Fruit fly (Drosophila melanogaster) whole organism, embryonic: ENCODE measurements around the gene CG14618.

Source experiments
- Bgb ChIP-seq: fragments of 200-800 bp; sonication (Bioruptor generic); IDR thresholded peaks from 2 replicates; pipeline ENCODE4 v1.3.6; 2022; ENCODE audit warnings: missing biosample characterization, missing genetic modification characterization; ENCODE audit not compliant: partially characterized antibody
- CG1024 ChIP-seq: fragments of 200-800 bp; sonication (Bioruptor generic); IDR thresholded peaks from 2 replicates; pipeline ENCODE4 v1.3.6; 2022; ENCODE audit warnings: missing biosample characterization, missing genetic modification characterization
- CG11093 ChIP-seq: fragments of 200-800 bp; sonication (Bioruptor generic); IDR thresholded peaks from 3 replicates; pipeline ENCODE4 v1.3.6; 2022; ENCODE audit warnings: missing biosample characterization, missing genetic modification characterization
- CG13624 ChIP-seq: fragments of 200-800 bp; sonication (Bioruptor generic); optimal IDR thresholded peaks from 2 replicates; lab custom pipeline; 2016; ENCODE audit warnings: missing biosample characterization, missing genetic modification characterization
- CG14710 ChIP-seq: fragments of 200-800 bp; sonication (Bioruptor generic); optimal IDR thresholded peaks from 3 replicates; lab custom pipeline; 2019; ENCODE audit warnings: missing biosample characterization, mild to moderate bottlenecking, missing genetic modification characterization, moderate library complexity
- CG15696 ChIP-seq: fragments of 200-800 bp; sonication (Bioruptor generic); optimal IDR thresholded peaks from 2 replicates; lab custom pipeline; 2019; ENCODE audit warnings: missing biosample characterization, mild to moderate bottlenecking, missing genetic modification characterization, moderate library complexity
- CG16815 ChIP-seq: fragments of 200-800 bp; sonication (Bioruptor generic); optimal IDR thresholded peaks from 3 replicates; lab custom pipeline; 2017; ENCODE audit warnings: missing biosample characterization, mild to moderate bottlenecking, missing genetic modification characterization
- CG16863 ChIP-seq: fragments of 200-800 bp; sonication (Bioruptor generic); optimal IDR thresholded peaks from 3 replicates; lab custom pipeline; 2016; ENCODE audit warnings: missing biosample characterization, missing genetic modification characterization
- CG17829 ChIP-seq: fragments of 200-800 bp; optimal IDR thresholded peaks from 2 replicates; lab custom pipeline; 2019; ENCODE audit warnings: missing biosample characterization, mild to moderate bottlenecking, missing genetic modification characterization, moderate library complexity
- CG1792 ChIP-seq: fragments of 200-800 bp; sonication (Bioruptor generic); optimal IDR thresholded peaks from 2 replicates; lab custom pipeline; 2016; ENCODE audit warnings: missing biosample characterization, missing genetic modification characterization
- CG2678 ChIP-seq: fragments of 200-800 bp; sonication (Bioruptor generic); optimal IDR thresholded peaks from 3 replicates; lab custom pipeline; 2019; ENCODE audit warnings: missing biosample characterization, mild to moderate bottlenecking, missing genetic modification characterization, moderate library complexity
- CG34224 ChIP-seq: fragments of 200-800 bp; sonication (Bioruptor generic); IDR thresholded peaks from 3 replicates; pipeline ENCODE4 v1.3.6; 2022; ENCODE audit warnings: missing biosample characterization, missing genetic modification characterization; ENCODE audit not compliant: partially characterized antibody
- CG5245 ChIP-seq: fragments of 200-800 bp; sonication (Bioruptor generic); optimal IDR thresholded peaks from 3 replicates; lab custom pipeline; 2016; ENCODE audit warnings: missing biosample characterization, missing genetic modification characterization
- CG6175 ChIP-seq: fragments of 200-800 bp; sonication (Bioruptor generic); IDR thresholded peaks from 3 replicates; pipeline ENCODE4 v1.3.6; 2022; ENCODE audit warnings: missing biosample characterization, missing genetic modification characterization
- CG6654 ChIP-seq: fragments of 200-800 bp; sonication (Bioruptor generic); optimal IDR thresholded peaks from 2 replicates; lab custom pipeline; 2017; ENCODE audit warnings: missing biosample characterization, mild to moderate bottlenecking, missing genetic modification characterization
- CG7372 ChIP-seq: fragments of 200-800 bp; sonication (Bioruptor generic); IDR thresholded peaks from 2 replicates; pipeline ENCODE4 v1.3.6; 2022; ENCODE audit warnings: missing biosample characterization, missing genetic modification characterization
- CG7839 ChIP-seq: fragments of 200-800 bp; sonication (Bioruptor generic); optimal IDR thresholded peaks from 3 replicates; lab custom pipeline; 2018; ENCODE audit warnings: missing biosample characterization, mild to moderate bottlenecking, missing genetic modification characterization, moderate library complexity
- CG8089 ChIP-seq: fragments of 200-800 bp; sonication (Bioruptor generic); optimal IDR thresholded peaks from 3 replicates; lab custom pipeline; 2016; ENCODE audit warnings: missing biosample characterization, missing genetic modification characterization
- CG9727 ChIP-seq: fragments of 200-800 bp; sonication (Bioruptor generic); optimal IDR thresholded peaks from 3 replicates; lab custom pipeline; 2017; ENCODE audit warnings: missing biosample characterization, mild to moderate bottlenecking, missing genetic modification characterization
- CG9876 ChIP-seq: fragments of 200-800 bp; sonication (Bioruptor generic); optimal IDR thresholded peaks from 2 replicates; lab custom pipeline; 2016; ENCODE audit warnings: missing biosample characterization, missing genetic modification characterization
- Camta ChIP-seq: fragments of 200-800 bp; sonication (Bioruptor generic); optimal IDR thresholded peaks from 2 replicates; lab custom pipeline; 2016; ENCODE audit warnings: missing biosample characterization, missing genetic modification characterization
- Dp ChIP-seq: fragments of 200-800 bp; sonication (Bioruptor generic); optimal IDR thresholded peaks from 2 replicates; lab custom pipeline; 2018; ENCODE audit warnings: missing biosample characterization, mild to moderate bottlenecking, missing genetic modification characterization, moderate library complexity
- Dref ChIP-seq: fragments of 200-800 bp; sonication (Bioruptor generic); IDR thresholded peaks from 2 replicates; pipeline ENCODE4 v1.3.6; 2022; ENCODE audit warnings: missing biosample characterization, missing genetic modification characterization
- Eip74EF ChIP-seq, 2 experiments: fragments of 200-800 bp in 1 of 2; fragments of >200 bp in 1 of 2; sonication (Bioruptor generic) in 1 of 2; optimal IDR thresholded peaks; 2 replicates each; lab custom pipeline; 2017 to 2019; ENCODE audit warnings: missing biosample characterization in 2 of 2, missing genetic modification characterization in 2 of 2, mild to moderate bottlenecking in 1 of 2, moderate library complexity in 1 of 2
- HLH3B ChIP-seq: fragments of 200-800 bp; sonication (Bioruptor generic); IDR thresholded peaks from 2 replicates; pipeline ENCODE4 v1.3.6; 2022; ENCODE audit warnings: missing biosample characterization, missing genetic modification characterization
- Hr51 ChIP-seq, 2 experiments: fragments of 200-800 bp; sonication (Bioruptor generic); optimal IDR thresholded peaks; 2 replicates in 1 of 2; 3 replicates in 1 of 2; lab custom pipeline; 2016 to 2018; ENCODE audit warnings: missing biosample characterization in 2 of 2, missing genetic modification characterization in 2 of 2, mild to moderate bottlenecking in 1 of 2, moderate library complexity in 1 of 2
- Lhr ChIP-seq: fragments of 200-800 bp; sonication (Bioruptor generic); optimal IDR thresholded peaks from 3 replicates; lab custom pipeline; 2017; ENCODE audit warnings: mild to moderate bottlenecking, missing biosample characterization, missing genetic modification reagents, missing genetic modification characterization
- Lim3 ChIP-seq: fragments of 200-800 bp; sonication (Bioruptor generic); IDR thresholded peaks from 2 replicates; pipeline ENCODE4 v1.3.6; 2022; ENCODE audit warnings: missing biosample characterization, missing genetic modification characterization
- Oli ChIP-seq: fragments of 200-800 bp; sonication (Bioruptor generic); optimal IDR thresholded peaks from 2 replicates; lab custom pipeline; 2018; ENCODE audit warnings: missing biosample characterization, mild to moderate bottlenecking, missing genetic modification characterization, moderate library complexity
- Trl ChIP-seq, 3 experiments: fragments of >200 bp in 2 of 3; fragments of 200-800 bp in 1 of 3; sonication (Bioruptor generic) in 1 of 3; optimal IDR thresholded peaks; 2 replicates in 1 of 3; 3 replicates in 2 of 3; lab custom pipeline; 2016 to 2017; ENCODE audit warnings: missing biosample characterization in 1 of 3, missing genetic modification characterization in 1 of 3
- Usf ChIP-seq: fragments of 200-800 bp; sonication (Bioruptor generic); optimal IDR thresholded peaks from 2 replicates; lab custom pipeline; 2017; ENCODE audit warnings: missing genotype, missing biosample characterization, missing genetic modification characterization
- amos ChIP-seq: fragments of 200-800 bp; sonication (Bioruptor generic); IDR thresholded peaks from 2 replicates; pipeline ENCODE4 v1.3.6; 2022; ENCODE audit warnings: missing biosample characterization, missing genetic modification characterization; ENCODE audit not compliant: partially characterized antibody
- ap ChIP-seq: fragments of 200-800 bp; sonication (Bioruptor generic); IDR thresholded peaks from 2 replicates; pipeline ENCODE4 v1.3.6; 2022; ENCODE audit warnings: missing biosample characterization, missing genetic modification characterization
- br ChIP-seq: fragments of >200 bp; optimal IDR thresholded peaks from 2 replicates; lab custom pipeline; 2017
- croc ChIP-seq: fragments of 200-800 bp; sonication (Bioruptor generic); conservative IDR thresholded peaks from 3 replicates; pipeline ENCODE4 v1.3.6; 2022; ENCODE audit warnings: missing biosample characterization, missing genetic modification characterization
- cwo ChIP-seq: fragments of 200-800 bp; sonication (Bioruptor generic); optimal IDR thresholded peaks from 3 replicates; lab custom pipeline; 2017; ENCODE audit warnings: missing biosample characterization, missing genetic modification characterization, mild to moderate bottlenecking, moderate library complexity, missing genetic modification reagents
- gcm2 ChIP-seq: fragments of 200-800 bp; sonication (Bioruptor generic); optimal IDR thresholded peaks from 2 replicates; lab custom pipeline; 2016; ENCODE audit warnings: missing biosample characterization, missing genetic modification characterization
- grn ChIP-seq: fragments of 200-800 bp; sonication (Bioruptor generic); optimal IDR thresholded peaks from 3 replicates; lab custom pipeline; 2017; ENCODE audit warnings: missing biosample characterization, missing genetic modification characterization
- hbn ChIP-seq: fragments of 200-800 bp; sonication (Bioruptor generic); IDR thresholded peaks from 2 replicates; pipeline ENCODE4 v1.3.6; 2022; ENCODE audit warnings: missing biosample characterization, missing genetic modification characterization; ENCODE audit not compliant: partially characterized antibody
- ken ChIP-seq: fragments of 200-800 bp; sonication (Bioruptor generic); IDR thresholded peaks from 3 replicates; pipeline ENCODE4 v1.3.6; 2022; ENCODE audit warnings: missing biosample characterization, missing genetic modification characterization
- nerfin-2 ChIP-seq: fragments of 200-800 bp; sonication (Bioruptor generic); IDR thresholded peaks from 2 replicates; pipeline ENCODE4 v1.3.6; 2022; ENCODE audit warnings: missing biosample characterization, missing genetic modification characterization; ENCODE audit not compliant: partially characterized antibody
- pb ChIP-seq: fragments of 200-800 bp; sonication (Bioruptor generic); optimal IDR thresholded peaks from 3 replicates; lab custom pipeline; 2016; ENCODE audit warnings: missing biosample characterization, missing genetic modification characterization
- phol ChIP-seq: fragments of 200-800 bp; sonication (Bioruptor generic); optimal IDR thresholded peaks from 3 replicates; lab custom pipeline; 2018; ENCODE audit warnings: missing biosample characterization, mild to moderate bottlenecking, missing genetic modification characterization, moderate library complexity
- psq ChIP-seq: fragments of 200-800 bp; sonication (Bioruptor generic); optimal IDR thresholded peaks from 2 replicates; lab custom pipeline; 2017; ENCODE audit warnings: missing biosample characterization, missing genetic modification characterization
- run ChIP-seq: fragments of 200-800 bp; sonication (Bioruptor generic); optimal IDR thresholded peaks from 3 replicates; lab custom pipeline; 2018; ENCODE audit warnings: missing biosample characterization, mild to moderate bottlenecking, missing genetic modification characterization
- schlank ChIP-seq: fragments of 200-800 bp; sonication (Bioruptor generic); optimal IDR thresholded peaks from 2 replicates; lab custom pipeline; 2018; ENCODE audit warnings: missing biosample characterization, mild to moderate bottlenecking, missing genetic modification characterization
- seq ChIP-seq: fragments of 200-800 bp; sonication (Bioruptor generic); IDR thresholded peaks from 2 replicates; pipeline ENCODE4 v1.3.6; 2022; ENCODE audit warnings: missing biosample characterization, missing genetic modification characterization
- sob ChIP-seq: fragments of 200-800 bp; sonication (Bioruptor generic); IDR thresholded peaks from 2 replicates; pipeline ENCODE4 v1.3.6; 2022; ENCODE audit warnings: missing biosample characterization, missing genetic modification characterization
- sqz ChIP-seq: fragments of 200-800 bp; sonication (Bioruptor generic); optimal IDR thresholded peaks from 3 replicates; lab custom pipeline; 2018; ENCODE audit warnings: missing biosample characterization, mild to moderate bottlenecking, missing genetic modification characterization

CG14618 gene

dm6 chrX:22491028-22491769 is 17.7 kb downstream of the CG14618 start (continued):
- TF ChIP-seq Lim3 (GFP tag; lab: Robert Waterston, UW) (no peak), CG2678 (peak; percentile 86), CG34224 (GFP tag; lab: Robert Waterston, UW) (no peak), CG16863 (no peak), gcm2 (GFP tag; lab: Kevin White, UChicago) (no peak), CG6654 (GFP tag; lab: Kevin White, UChicago) (peak; percentile 54), CG1024 (no peak), CG14710 (tag; lab: Kevin White, UChicago) (peak; percentile 61), croc (no peak), seq (GFP tag; lab: Robert Waterston, UW) (no peak), Usf (GFP tag; lab: Kevin White, UChicago) (peak; percentile 62), CG9876 (GFP tag; lab: Kevin White, UChicago) (peak; percentile 14), cwo (peak; percentile 41), CG5245 (GFP tag; lab: Kevin White, UChicago) (no peak), CG1792 (GFP tag; lab: Kevin White, UChicago) (no peak), psq (GFP tag; lab: Kevin White, UChicago) (no peak), CG8089 (no peak), pb (GFP tag; lab: Kevin White, UChicago) (no peak), grn (peak; percentile 18), CG11093 (GFP tag; lab: Robert Waterston, UW) (no peak), CG7839 (tag; lab: Kevin White, UChicago) (peak; percentile 74), Lhr (GFP tag; lab: Kevin White, UChicago) (no peak), CG7372 (GFP tag; lab: Robert Waterston, UW) (no peak), phol (tag; lab: Kevin White, UChicago) (peak; percentile 75), run (tag; lab: Kevin White, UChicago) (no peak), nerfin-2 (GFP tag; lab: Robert Waterston, UW) (no peak), CG15696 (tag; lab: Kevin White, UChicago) (no peak), sqz (GFP tag; lab: Kevin White, UChicago) (no peak), ken (no peak), Dref (no peak), Trl (optimal IDR thresholded peaks at IDR 0.05; lab: Kevin White, UChicago) (peak; percentile 12 to 32), Trl (GFP tag; optimal IDR thresholded peaks at IDR 0.05; lab: Kevin White, UChicago) (no peak), Bgb (GFP tag; lab: Robert Waterston, UW) (peak; percentile 23; the same call in 1 of the 2 replicates), Oli (tag; lab: Kevin White, UChicago) (peak; percentile 84), CG9727 (GFP tag; lab: Kevin White, UChicago) (peak; percentile 80), sob (GFP tag; lab: Robert Waterston, UW) (no peak), hbn (GFP tag; lab: Robert Waterston, UW) (no peak), ap (GFP tag; lab: Robert Waterston, UW) (no peak), Eip74EF (GFP tag; optimal IDR thresholded peaks at IDR 0.05; lab: Kevin White, UChicago) (no peak), br (lab: Kevin White, UChicago) (no peak), CG16815 (GFP tag; lab: Kevin White, UChicago) (peak; percentile 41), schlank (tag; lab: Kevin White, UChicago) (no peak), amos (GFP tag; lab: Robert Waterston, UW) (no peak; the same call in 1 of the 2 replicates), CG17829 (tag; lab: Kevin White, UChicago) (peak; percentile 2), Dp (GFP tag; lab: Kevin White, UChicago) (no peak), CG13624 (GFP tag; lab: Kevin White, UChicago) (no peak), Camta (GFP tag; lab: Kevin White, UChicago) (no peak), Hr51 (GFP tag; optimal IDR thresholded peaks at IDR 0.05; lab: Kevin White, UChicago) (peak in 1 of 2 experiments; percentile 73), CG6175 (GFP tag; lab: Robert Waterston, UW) (0 out of 3 replicates have a peak, but pooled peaks have one; percentile 20), HLH3B (GFP tag; lab: Robert Waterston, UW) (no peak; the same call in 1 of the 2 replicates)
